Worm (Caenorhabditis elegans) whole organism, L2 larva: Measurements from ENCODE around the gene nlp-11.

Source experiments
- R02D3.7 ChIP-seq: fragments of 150-350 bp; optimal IDR thresholded peaks from 2 replicates; lab custom pipeline; 2014; ENCODE audit warnings: missing biosample characterization, missing genetic modification characterization
- aly-2 ChIP-seq: fragments of 150-350 bp; optimal IDR thresholded peaks from 2 replicates; lab custom pipeline; 2014; ENCODE audit warnings: missing biosample characterization, missing genetic modification characterization
- fos-1 ChIP-seq: fragments of 150-350 bp; optimal IDR thresholded peaks from 2 replicates; lab custom pipeline; 2014; ENCODE audit warnings: missing biosample characterization, missing genetic modification characterization
- nhr-10 ChIP-seq: sonication (generic microtip); optimal IDR thresholded peaks from 2 replicates; lab custom pipeline; 2017; ENCODE audit warnings: missing biosample characterization, missing genetic modification characterization
- nhr-11 ChIP-seq: fragments of 150-350 bp; optimal IDR thresholded peaks from 2 replicates; lab custom pipeline; 2014; ENCODE audit warnings: missing biosample characterization, missing genetic modification characterization
- nhr-25 ChIP-seq: fragments of 150-350 bp; sonication (generic microtip); optimal IDR thresholded peaks from 3 replicates; lab custom pipeline; 2014; ENCODE audit warnings: missing biosample characterization, missing genetic modification characterization
- skn-1 ChIP-seq: sonication (generic microtip); optimal IDR thresholded peaks from 2 replicates; lab custom pipeline; 2017; ENCODE audit warnings: missing biosample characterization, missing genetic modification characterization
- snpc-4 ChIP-seq: fragments of 150-350 bp; optimal IDR thresholded peaks from 2 replicates; lab custom pipeline; 2014; ENCODE audit warnings: missing biosample characterization, missing genetic modification characterization
- unc-39 ChIP-seq: fragments of 150-350 bp; optimal IDR thresholded peaks from 2 replicates; lab custom pipeline; 2014; ENCODE audit warnings: missing biosample characterization, missing genetic modification characterization
- zag-1 ChIP-seq: fragments of 150-350 bp; optimal IDR thresholded peaks from 2 replicates; lab custom pipeline; 2014; ENCODE audit warnings: missing biosample characterization, missing genetic modification characterization
- ztf-11 ChIP-seq: sonication (generic microtip); optimal IDR thresholded peaks from 2 replicates; lab custom pipeline; 2017; ENCODE audit warnings: missing biosample characterization, missing genetic modification characterization

- TF ChIP-seq nhr-10 (tag; lab: Kevin White, UChicago) (no peak), snpc-4 (no peak), skn-1 (tag; lab: Kevin White, UChicago) (no peak), R02D3.7 (no peak), fos-1 (peak; percentile 39), nhr-11 (tag; lab: Kevin White, UChicago) (no peak), ztf-11 (tag; lab: Kevin White, UChicago) (no peak), zag-1 (tag; lab: Kevin White, UChicago) (no peak), nhr-25 (tag; lab: Kevin White, UChicago) (no peak), aly-2 (no peak), unc-39 (no peak)
Observed at ce11 chrII:9740552-9740951, 48.8 kb upstream of the nlp-11 start.
